Worm (Caenorhabditis elegans) whole organism, L4 larva: ENCODE results near the gene F42H10.2.

ENCODE experiments used
- ama-1 ChIP-seq: fragments of 150-350 bp; optimal IDR thresholded peaks from 2 replicates; lab custom pipeline; 2014; ENCODE audit warnings: inconsistent platforms, mixed read lengths
- ces-1 ChIP-seq: fragments of 150-350 bp; sonication (generic microtip); optimal IDR thresholded peaks from 4 replicates; lab custom pipeline; 2014; ENCODE audit warnings: missing biosample characterization, missing genetic modification reagents, missing genetic modification characterization
- lin-1 ChIP-seq: fragments of 200-800 bp; sonication (Bioruptor generic); IDR thresholded peaks from 2 replicates; pipeline ENCODE4 v1.3.6; 2022; ENCODE audit warnings: missing genetic modification reagents, missing genetic modification characterization, missing compliant biosample characterization

DNA sequence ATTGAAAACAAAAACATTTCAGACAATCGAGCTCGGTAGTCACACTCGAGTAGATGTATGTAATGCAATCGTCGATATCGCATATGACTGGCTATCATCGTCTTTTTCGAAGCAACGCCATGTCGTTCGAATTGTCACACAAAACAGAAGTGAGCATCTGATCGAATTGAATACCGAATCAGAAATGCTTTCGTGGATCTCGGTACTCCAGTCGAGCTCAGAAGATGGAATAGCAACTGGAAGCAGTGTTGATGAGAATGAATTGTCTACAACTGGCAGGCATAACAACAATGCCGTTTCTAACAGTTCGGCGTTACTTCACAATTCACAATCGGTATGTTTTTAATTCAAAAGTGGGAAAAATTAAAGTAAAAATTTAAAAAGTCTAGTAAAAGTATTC, 18.8 kb downstream of the F42H10.2 start:
- TF ChIP-seq ces-1 (GFP tag; lab: Kevin White, UChicago) (no peak), ama-1 (lab: Kevin White, UChicago) (no peak), lin-1 (GFP tag; lab: Robert Waterston, UW) (no peak)
